Fruit fly (Drosophila melanogaster) whole organism, embryonic: Measurements from ENCODE around the gene Ets97D.
A peak's percentile ranks its signal among the peaks of the same experiment; 100 is the strongest.

ENCODE experiments used
- Atf-2 ChIP-seq: fragments of 200-800 bp; sonication (Bioruptor generic); optimal IDR thresholded peaks from 2 replicates; lab custom pipeline; 2016; ENCODE audit warnings: missing biosample characterization, missing genetic modification characterization
- Bgb ChIP-seq: fragments of 200-800 bp; sonication (Bioruptor generic); IDR thresholded peaks from 2 replicates; pipeline ENCODE4 v1.3.6; 2022; ENCODE audit warnings: missing biosample characterization, missing genetic modification characterization; ENCODE audit not compliant: partially characterized antibody
- CG10147 ChIP-seq: fragments of 200-800 bp; sonication (Bioruptor generic); optimal IDR thresholded peaks from 2 replicates; lab custom pipeline; 2019; ENCODE audit warnings: missing biosample characterization, mild to moderate bottlenecking, missing genetic modification characterization, moderate library complexity
- CG10462 ChIP-seq: fragments of 200-800 bp; sonication (Bioruptor generic); optimal IDR thresholded peaks from 2 replicates; lab custom pipeline; 2016; ENCODE audit warnings: missing biosample characterization, missing genetic modification characterization
- CG12769 ChIP-seq: fragments of 200-800 bp; sonication (Bioruptor generic); optimal IDR thresholded peaks from 2 replicates; lab custom pipeline; 2019; ENCODE audit warnings: missing biosample characterization, mild to moderate bottlenecking, missing genetic modification characterization, moderate library complexity
- CG32767 ChIP-seq: fragments of 200-800 bp; sonication (Bioruptor generic); IDR thresholded peaks from 2 replicates; pipeline ENCODE4 v1.3.6; 2022; ENCODE audit warnings: missing biosample characterization, missing genetic modification characterization
- CG33213 ChIP-seq: fragments of 200-800 bp; sonication (Bioruptor generic); optimal IDR thresholded peaks from 3 replicates; lab custom pipeline; 2016; ENCODE audit warnings: missing biosample characterization, missing genetic modification characterization
- CG7987 ChIP-seq: fragments of 200-800 bp; sonication (Bioruptor generic); optimal IDR thresholded peaks from 2 replicates; lab custom pipeline; 2018; ENCODE audit warnings: missing biosample characterization, mild to moderate bottlenecking, missing genetic modification characterization, moderate library complexity
- CG8089 ChIP-seq: fragments of 200-800 bp; sonication (Bioruptor generic); optimal IDR thresholded peaks from 3 replicates; lab custom pipeline; 2016; ENCODE audit warnings: missing biosample characterization, missing genetic modification characterization
- CG8290 ChIP-seq, 3 experiments: fragments of 200-800 bp; sonication (Bioruptor generic); optimal IDR thresholded peaks; 2 replicates each; lab custom pipeline; 2016 to 2019; ENCODE audit warnings: missing biosample characterization in 3 of 3, missing genetic modification characterization in 3 of 3, mild to moderate bottlenecking in 2 of 3, moderate library complexity in 1 of 3
- CG9817 ChIP-seq: fragments of 200-800 bp; sonication (Bioruptor generic); optimal IDR thresholded peaks from 2 replicates; lab custom pipeline; 2018; ENCODE audit warnings: missing biosample characterization, mild to moderate bottlenecking, missing genetic modification characterization, moderate library complexity
- CG9932 ChIP-seq: fragments of 200-800 bp; sonication (Bioruptor generic); IDR thresholded peaks from 2 replicates; pipeline ENCODE4 v1.3.6; 2022; ENCODE audit warnings: missing biosample characterization, missing genetic modification characterization
- Dad ChIP-seq: fragments of 200-800 bp; sonication (Bioruptor generic); optimal IDR thresholded peaks from 3 replicates; lab custom pipeline; 2016; ENCODE audit warnings: missing biosample characterization, missing genetic modification characterization
- Deaf1 ChIP-seq: fragments of 200-800 bp; optimal IDR thresholded peaks from 3 replicates; lab custom pipeline; 2019; ENCODE audit warnings: missing biosample characterization, mild to moderate bottlenecking, missing genetic modification characterization, moderate library complexity
- E2f2 ChIP-seq: fragments of 200-800 bp; sonication (Bioruptor generic); IDR thresholded peaks from 2 replicates; pipeline ENCODE4 v1.3.6; 2022; ENCODE audit warnings: missing biosample characterization, missing genetic modification characterization
- Elba2 ChIP-seq: fragments of 200-800 bp; sonication (Bioruptor generic); optimal IDR thresholded peaks from 3 replicates; lab custom pipeline; 2016; ENCODE audit warnings: missing biosample characterization, missing genetic modification characterization
- NfI ChIP-seq: fragments of 200-800 bp; sonication (Bioruptor generic); optimal IDR thresholded peaks from 3 replicates; lab custom pipeline; 2018; ENCODE audit warnings: missing biosample characterization, mild to moderate bottlenecking, missing genetic modification characterization, moderate library complexity
- Pdp1 ChIP-seq, 2 experiments: fragments of 200-800 bp; sonication (Bioruptor generic); optimal IDR thresholded peaks; 3 replicates each; lab custom pipeline; 2016; ENCODE audit warnings: missing biosample characterization in 2 of 2, missing genetic modification characterization in 2 of 2, mild to moderate bottlenecking in 1 of 2, moderate library complexity in 1 of 2
- Rfx ChIP-seq: fragments of 200-800 bp; sonication (Bioruptor generic); IDR thresholded peaks from 2 replicates; pipeline ENCODE4 v1.3.6; 2022; ENCODE audit warnings: missing biosample characterization, missing genetic modification characterization
- Rx ChIP-seq: fragments of 200-800 bp; sonication (Bioruptor generic); IDR thresholded peaks from 2 replicates; pipeline ENCODE4 v1.3.6; 2022; ENCODE audit warnings: missing biosample characterization, missing genetic modification characterization
- Sox100B ChIP-seq: fragments of 200-800 bp; sonication (Bioruptor generic); optimal IDR thresholded peaks from 3 replicates; lab custom pipeline; 2018; ENCODE audit warnings: missing biosample characterization, mild to moderate bottlenecking, missing genetic modification characterization
- chinmo ChIP-seq: fragments of 200-800 bp; sonication (Bioruptor generic); IDR thresholded peaks from 4 replicates; pipeline ENCODE4 v1.3.6; 2022; ENCODE audit warnings: missing biosample characterization, missing genetic modification characterization; ENCODE audit not compliant: partially characterized antibody
- dysf ChIP-seq: fragments of 200-800 bp; sonication (Bioruptor generic); IDR thresholded peaks from 3 replicates; pipeline ENCODE4 v1.3.6; 2022; ENCODE audit warnings: missing biosample characterization, missing genetic modification characterization
- en ChIP-seq: fragments of 200-800 bp; sonication (Bioruptor generic); optimal IDR thresholded peaks from 2 replicates; lab custom pipeline; 2016; ENCODE audit warnings: missing biosample characterization, missing genetic modification characterization
- fd64A ChIP-seq: fragments of 200-800 bp; sonication (Bioruptor generic); optimal IDR thresholded peaks from 3 replicates; lab custom pipeline; 2018; ENCODE audit warnings: missing biosample characterization, mild to moderate bottlenecking, missing genetic modification characterization
- grn ChIP-seq: fragments of 200-800 bp; sonication (Bioruptor generic); optimal IDR thresholded peaks from 3 replicates; lab custom pipeline; 2017; ENCODE audit warnings: missing biosample characterization, missing genetic modification characterization
- knrl ChIP-seq: fragments of 200-800 bp; sonication (Bioruptor generic); IDR thresholded peaks from 3 replicates; pipeline ENCODE4 v1.3.6; 2022; ENCODE audit warnings: missing biosample characterization, missing genetic modification characterization; ENCODE audit not compliant: partially characterized antibody
- lab ChIP-seq: fragments of 200-800 bp; sonication (Bioruptor generic); optimal IDR thresholded peaks from 3 replicates; lab custom pipeline; 2017; ENCODE audit warnings: missing biosample characterization, missing genetic modification characterization, mild to moderate bottlenecking, moderate library complexity, missing genetic modification reagents
- lilli ChIP-seq: fragments of 200-800 bp; sonication (Bioruptor generic); optimal IDR thresholded peaks from 3 replicates; lab custom pipeline; 2016; ENCODE audit warnings: missing biosample characterization, missing genetic modification characterization
- mirr ChIP-seq: fragments of 200-800 bp; sonication (Bioruptor generic); optimal IDR thresholded peaks from 3 replicates; lab custom pipeline; 2018; ENCODE audit warnings: missing biosample characterization, mild to moderate bottlenecking, missing genetic modification characterization
- otp ChIP-seq: fragments of 200-800 bp; sonication (Bioruptor generic); IDR thresholded peaks from 3 replicates; pipeline ENCODE4, ENCODE4 v1.3.6; 2022; ENCODE audit warnings: missing biosample characterization, missing genetic modification characterization
- pros ChIP-seq: fragments of 200-800 bp; sonication (Bioruptor generic); optimal IDR thresholded peaks from 3 replicates; lab custom pipeline; 2019; ENCODE audit warnings: missing biosample characterization, mild to moderate bottlenecking, missing genetic modification characterization, moderate library complexity
- sens ChIP-seq: fragments of 200-800 bp; sonication (Bioruptor generic); peaks from one replicate; lab custom pipeline; 2016; ENCODE audit warnings: missing biosample characterization, missing genetic modification characterization
- sob ChIP-seq: fragments of 200-800 bp; sonication (Bioruptor generic); IDR thresholded peaks from 2 replicates; pipeline ENCODE4 v1.3.6; 2022; ENCODE audit warnings: missing biosample characterization, missing genetic modification characterization
- tio ChIP-seq: fragments of 200-800 bp; sonication (Bioruptor generic); optimal IDR thresholded peaks from 2 replicates; lab custom pipeline; 2017; ENCODE audit warnings: missing biosample characterization, missing genetic modification characterization, inconsistent platforms
- vfl ChIP-seq: fragments of 200-800 bp; sonication (Bioruptor generic); optimal IDR thresholded peaks from 2 replicates; lab custom pipeline; 2016; ENCODE audit warnings: missing biosample characterization, missing genetic modification characterization

The Ets97D gene

dm6 chr3R:26953478-26953874 is 40.8 kb upstream of the Ets97D start (continued):
- TF ChIP-seq CG9817 (tag; lab: Kevin White, UChicago), result peak; percentile 31
- peak; percentile 19 for TF ChIP-seq NfI (GFP tag; lab: Kevin White, UChicago)
- no peak for TF ChIP-seq CG8089 (GFP tag; lab: Kevin White, UChicago)
- TF ChIP-seq Rx (GFP tag; lab: Robert Waterston, UW), result 0 out of 2 replicates have a peak, but pooled peaks have one; percentile 8
- TF ChIP-seq tio (GFP tag; lab: Kevin White, UChicago), result peak; percentile 20
- no peak for TF ChIP-seq fd64A
- TF ChIP-seq Pdp1 (GFP tag; optimal IDR thresholded peaks at IDR 0.05; lab: Kevin White, UChicago), result peak in 1 of 2 experiments; percentile 22
- peak; percentile 44 for TF ChIP-seq CG12769
- peak; percentile 43 for TF ChIP-seq lilli (GFP tag; lab: Kevin White, UChicago)

DNA sequence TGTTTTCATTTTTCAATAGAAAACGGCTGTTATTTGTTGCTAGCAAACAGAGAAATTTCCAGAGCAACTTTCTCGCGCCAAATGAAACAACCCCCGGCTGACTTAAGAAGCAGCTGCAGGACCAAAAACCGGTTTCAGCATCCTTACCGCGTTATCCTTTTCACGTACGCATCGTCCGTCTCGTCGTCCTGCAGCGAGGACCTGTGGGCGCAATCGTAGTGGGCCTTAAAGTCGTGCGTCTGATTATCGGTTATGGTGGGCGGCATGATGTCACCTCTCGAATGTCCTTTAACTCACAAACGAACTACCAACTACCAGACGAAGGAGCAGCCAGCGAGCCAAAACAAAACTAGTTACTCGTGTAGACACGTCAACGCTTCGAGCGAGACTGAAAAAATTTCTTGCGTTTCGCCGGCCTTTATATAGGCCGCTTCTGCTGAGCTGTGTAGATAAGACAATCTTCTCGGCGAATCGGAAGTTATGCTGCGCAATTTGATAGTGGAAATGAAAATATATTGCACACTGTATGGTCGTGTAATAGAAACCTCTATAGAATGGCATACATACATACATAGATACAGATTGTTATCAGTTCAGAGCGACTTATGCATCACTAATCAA is 40.3 kb upstream of the Ets97D start:
- no peak for TF ChIP-seq CG10147 (GFP tag; lab: Kevin White, UChicago)
- 0 out of 4 replicates have a peak, but pooled peaks have one; percentile 65 for TF ChIP-seq chinmo (GFP tag; lab: Robert Waterston, UW)
- TF ChIP-seq CG32767 (GFP tag; lab: Robert Waterston, UW), result 0 out of 2 replicates have a peak, but pooled peaks have one; percentile 30
- no peak for TF ChIP-seq Dad (GFP tag; lab: Kevin White, UChicago)
- no peak for TF ChIP-seq Atf-2
- 0 out of 2 replicates have a peak, but pooled peaks have one; percentile 9 for TF ChIP-seq sob (GFP tag; lab: Robert Waterston, UW)
- TF ChIP-seq pros, result peak; percentile 91
- no peak for TF ChIP-seq CG8290 (GFP tag; optimal IDR thresholded peaks at IDR 0.05; lab: Kevin White, UChicago)
- TF ChIP-seq CG8290 (tag; optimal IDR thresholded peaks at IDR 0.05; lab: Kevin White, UChicago), result peak in 1 of 2 experiments; percentile 33
- TF ChIP-seq CG7987, result peak; percentile 6
- TF ChIP-seq Deaf1 (tag; lab: Kevin White, UChicago), result peak; percentile 3
- no peak for TF ChIP-seq vfl (GFP tag; lab: Kevin White, UChicago)
- peak; percentile 22; the same call in 1 of the 2 replicates for TF ChIP-seq Bgb (GFP tag; lab: Robert Waterston, UW)
- TF ChIP-seq otp (GFP tag; lab: Robert Waterston, UW), result 0 out of 3 replicates have a peak, but pooled peaks have one; percentile 14
- peak; percentile 70 for TF ChIP-seq grn (GFP tag; lab: Kevin White, UChicago)
- TF ChIP-seq Elba2 (GFP tag; lab: Kevin White, UChicago), result no peak
- no peak for TF ChIP-seq CG33213
- no peak for TF ChIP-seq en (GFP tag; lab: Kevin White, UChicago)
- TF ChIP-seq Pdp1 (GFP tag; optimal IDR thresholded peaks at IDR 0.05; lab: Kevin White, UChicago), result peak in 1 of 2 experiments; percentile 33
- 0 out of 3 replicates have a peak, but pooled peaks have one; percentile 8 for TF ChIP-seq dysf (GFP tag; lab: Robert Waterston, UW)
- TF ChIP-seq mirr (GFP tag; lab: Kevin White, UChicago), result peak; percentile 33
- TF ChIP-seq CG10462 (GFP tag; lab: Kevin White, UChicago), result no peak
- no peak for TF ChIP-seq E2f2 (GFP tag; lab: Robert Waterston, UW)
- 0 out of 3 replicates have a peak, but pooled peaks have one; percentile 36 for TF ChIP-seq knrl (GFP tag; lab: Robert Waterston, UW)
- TF ChIP-seq Sox100B (GFP tag; lab: Kevin White, UChicago), result no peak
- TF ChIP-seq lab (GFP tag; lab: Kevin White, UChicago), result no peak
- TF ChIP-seq Rfx (GFP tag; lab: Robert Waterston, UW), result 0 out of 2 replicates have a peak, but pooled peaks have one; percentile 4
- peak; percentile 41 for TF ChIP-seq sens (GFP tag; lab: Kevin White, UChicago)
- no peak for TF ChIP-seq CG9932
